Worm (Caenorhabditis elegans) whole organism, young adult: Measurements from ENCODE around the gene F58F12.4.

Experiments used
- B0261.1 ChIP-seq: sonication (generic microtip); optimal IDR thresholded peaks from 2 replicates; lab custom pipeline; 2016; ENCODE audit warnings: mild to moderate bottlenecking, missing genetic modification characterization, moderate library complexity, missing compliant biosample characterization
- D2030.7 ChIP-seq: fragments of 200-800 bp; sonication (Bioruptor generic); IDR thresholded peaks from 2 replicates; pipeline ENCODE4 v1.3.6; 2022; ENCODE audit warnings: missing genetic modification reagents, missing genetic modification characterization, missing compliant biosample characterization
- F10E7.11 ChIP-seq: sonication (generic microtip); optimal IDR thresholded peaks from 2 replicates; lab custom pipeline; 2017; ENCODE audit warnings: mild to moderate bottlenecking, missing genetic modification characterization, moderate library complexity, missing compliant biosample characterization
- F22D6.2 ChIP-seq: sonication (generic microtip); optimal IDR thresholded peaks from 2 replicates; lab custom pipeline; 2016; ENCODE audit warnings: mild to moderate bottlenecking, missing genetic modification characterization, missing compliant biosample characterization
- F23B12.7 ChIP-seq: sonication (generic microtip); optimal IDR thresholded peaks from 2 replicates; lab custom pipeline; 2017; ENCODE audit warnings: missing genetic modification characterization, mild to moderate bottlenecking, missing compliant biosample characterization, antibody characterized with exemption, moderate library complexity; ENCODE audit not compliant: insufficient read depth
- F33H1.4 ChIP-seq: fragments of 200-800 bp; sonication (Bioruptor generic); IDR thresholded peaks from 2 replicates; pipeline ENCODE4 v1.3.6; 2022; ENCODE audit warnings: missing genetic modification reagents, missing genetic modification characterization, missing compliant biosample characterization
- F49E8.2 ChIP-seq: sonication (generic microtip); optimal IDR thresholded peaks from 3 replicates; lab custom pipeline; 2017; ENCODE audit warnings: missing genetic modification characterization, mild to moderate bottlenecking, missing compliant biosample characterization, antibody characterized with exemption, moderate library complexity; ENCODE audit not compliant: insufficient read depth
- Y53G8AR.9 ChIP-seq: fragments of 200-800 bp; sonication (Bioruptor generic); conservative IDR thresholded peaks from 2 replicates; pipeline ENCODE4 v1.3.6; 2022; ENCODE audit warnings: missing genetic modification reagents, missing genetic modification characterization, missing compliant biosample characterization
- Y56A3A.18 ChIP-seq: fragments of 200-800 bp; sonication (Bioruptor generic); IDR thresholded peaks from 2 replicates; pipeline ENCODE4 v1.3.6; 2022; ENCODE audit warnings: missing genetic modification reagents, missing genetic modification characterization, missing compliant biosample characterization
- Y67H2A.10 ChIP-seq: fragments of 200-800 bp; sonication (Bioruptor generic); conservative IDR thresholded peaks from 2 replicates; pipeline ENCODE4 v1.3.6; 2022; ENCODE audit warnings: missing genetic modification reagents, missing genetic modification characterization, missing compliant biosample characterization
- Y79H2A.3 ChIP-seq: fragments of 200-800 bp; sonication (Bioruptor generic); conservative IDR thresholded peaks from 2 replicates; pipeline ENCODE4 v1.3.6; 2022; ENCODE audit warnings: missing genetic modification reagents, missing genetic modification characterization, missing compliant biosample characterization
- ZK185.1 ChIP-seq: sonication (generic microtip); optimal IDR thresholded peaks from 2 replicates; lab custom pipeline; 2016; ENCODE audit warnings: mild to moderate bottlenecking, missing genetic modification characterization, missing compliant biosample characterization; ENCODE audit not compliant: poor library complexity, severe bottlenecking
- atf-7 ChIP-seq: sonication (generic microtip); optimal IDR thresholded peaks from 2 replicates; lab custom pipeline; 2017; ENCODE audit warnings: mild to moderate bottlenecking, missing genetic modification characterization, missing compliant biosample characterization
- athp-1 ChIP-seq: sonication (generic microtip); optimal IDR thresholded peaks from 2 replicates; lab custom pipeline; 2017; ENCODE audit warnings: mild to moderate bottlenecking, missing genetic modification characterization, missing compliant biosample characterization
- attf-6 ChIP-seq: fragments of 200-800 bp; sonication (Bioruptor generic); IDR thresholded peaks from 2 replicates; pipeline ENCODE4 v1.3.6; 2022; ENCODE audit warnings: missing genetic modification reagents, missing genetic modification characterization, missing compliant biosample characterization
- cebp-1 ChIP-seq, 2 experiments: fragments of 200-800 bp in 1 of 2; sonication (Bioruptor generic) in 1 of 2; sonication (generic microtip) in 1 of 2; IDR thresholded peaks in 1 of 2; optimal IDR thresholded peaks in 1 of 2; 2 replicates each; pipeline versions ENCODE4 v1.3.6 to Lab custom; 2017 to 2022; ENCODE audit warnings: missing compliant biosample characterization in 2 of 2, missing genetic modification characterization in 2 of 2, mild to moderate bottlenecking in 1 of 2, missing genetic modification reagents in 1 of 2, moderate library complexity in 1 of 2
- ceh-100 ChIP-seq: fragments of 200-800 bp; sonication (Bioruptor generic); IDR thresholded peaks from 2 replicates; pipeline ENCODE4 v1.3.6; 2022; ENCODE audit warnings: missing genetic modification reagents, missing genetic modification characterization, missing compliant biosample characterization
- ceh-27 ChIP-seq: fragments of 200-800 bp; sonication (Bioruptor generic); optimal IDR thresholded peaks from 2 replicates; lab custom pipeline; 2018; ENCODE audit warnings: mild to moderate bottlenecking, missing genetic modification characterization, moderate library complexity, missing compliant biosample characterization
- ceh-79 ChIP-seq: sonication (generic microtip); optimal IDR thresholded peaks from 2 replicates; lab custom pipeline; 2017; ENCODE audit warnings: mild to moderate bottlenecking, missing genetic modification characterization, missing compliant biosample characterization
- dox-1 ChIP-seq: fragments of 200-800 bp; sonication (Bioruptor generic); IDR thresholded peaks from 2 replicates; pipeline ENCODE4 v1.3.6; 2022; ENCODE audit warnings: missing genetic modification reagents, missing genetic modification characterization, missing compliant biosample characterization
- efl-1 ChIP-seq: fragments of 150-350 bp; optimal IDR thresholded peaks from 2 replicates; lab custom pipeline; 2014; ENCODE audit warnings: missing biosample characterization, missing genetic modification reagents, missing genetic modification characterization
- egl-44 ChIP-seq: fragments of 200-800 bp; sonication (Bioruptor generic); IDR thresholded peaks from 2 replicates; pipeline ENCODE4 v1.3.6; 2022; ENCODE audit warnings: missing genetic modification reagents, missing genetic modification characterization, missing compliant biosample characterization
- ekl-4 ChIP-seq: fragments of 200-800 bp; sonication (Bioruptor generic); IDR thresholded peaks from 2 replicates; pipeline ENCODE4 v1.3.6; 2022; ENCODE audit warnings: missing genetic modification reagents, missing genetic modification characterization, missing compliant biosample characterization
- hrde-1 ChIP-seq: sonication (generic microtip); optimal IDR thresholded peaks from 2 replicates; lab custom pipeline; 2016; ENCODE audit warnings: missing genetic modification characterization, mild to moderate bottlenecking, missing compliant biosample characterization, moderate library complexity, missing genotype, missing genetic modification reagents, borderline replicate concordance
- let-607 ChIP-seq, 2 experiments: fragments of 200-800 bp in 1 of 2; sonication (Bioruptor generic) in 1 of 2; sonication (generic microtip) in 1 of 2; optimal IDR thresholded peaks; 2 replicates each; lab custom pipeline; 2016 to 2018; ENCODE audit warnings: mild to moderate bottlenecking in 2 of 2, missing compliant biosample characterization in 2 of 2, missing genetic modification characterization in 2 of 2, moderate library complexity in 2 of 2, missing genotype in 1 of 2
- lin-35 ChIP-seq, 3 experiments: fragments of 150-350 bp in 2 of 3; sonication (generic microtip) in 1 of 3; optimal IDR thresholded peaks; 2 replicates each; lab custom pipeline; 2014 to 2018; ENCODE audit warnings: missing biosample characterization in 3 of 3, missing genetic modification characterization in 3 of 3, missing genetic modification reagents in 3 of 3
- lin-40 ChIP-seq: sonication (generic microtip); optimal IDR thresholded peaks from 2 replicates; lab custom pipeline; 2016; ENCODE audit warnings: missing genetic modification characterization, mild to moderate bottlenecking, missing compliant biosample characterization, missing genotype, missing genetic modification reagents
- lin-54 ChIP-seq: fragments of 200-800 bp; sonication (Bioruptor generic); optimal IDR thresholded peaks from 2 replicates; lab custom pipeline; 2018; ENCODE audit warnings: mild to moderate bottlenecking, missing genetic modification characterization, missing compliant biosample characterization
- lir-1 ChIP-seq: fragments of 200-800 bp; sonication (Bioruptor generic); conservative IDR thresholded peaks from 2 replicates; pipeline ENCODE4 v1.3.6; 2022; ENCODE audit warnings: missing genetic modification reagents, missing genetic modification characterization, missing compliant biosample characterization
- madf-3 ChIP-seq: fragments of 200-800 bp; sonication (Bioruptor generic); IDR thresholded peaks from 2 replicates; pipeline ENCODE4 v1.3.6; 2022; ENCODE audit warnings: missing genetic modification reagents, missing genetic modification characterization, missing compliant biosample characterization
- madf-6 ChIP-seq: fragments of 200-800 bp; sonication (Bioruptor generic); IDR thresholded peaks from 2 replicates; pipeline ENCODE4 v1.3.6; 2022; ENCODE audit warnings: missing genetic modification reagents, missing genetic modification characterization, missing compliant biosample characterization
- mcd-1 ChIP-seq: fragments of 200-800 bp; sonication (Bioruptor generic); IDR thresholded peaks from 2 replicates; pipeline ENCODE4 v1.3.6; 2022; ENCODE audit warnings: missing genetic modification reagents, missing genetic modification characterization, missing compliant biosample characterization
- mel-28 ChIP-seq: sonication (generic microtip); optimal IDR thresholded peaks from 2 replicates; lab custom pipeline; 2016; ENCODE audit warnings: borderline replicate concordance, mild to moderate bottlenecking, missing genetic modification characterization, missing compliant biosample characterization
- mxl-1 ChIP-seq: sonication (generic microtip); optimal IDR thresholded peaks from 2 replicates; lab custom pipeline; 2016; ENCODE audit warnings: missing genetic modification characterization, missing compliant biosample characterization
- nfyb-1 ChIP-seq: fragments of 200-800 bp; sonication (Bioruptor generic); IDR thresholded peaks from 2 replicates; pipeline ENCODE4 v1.3.6; 2022; ENCODE audit warnings: missing genetic modification reagents, missing genetic modification characterization, missing compliant biosample characterization
- nhr-80 ChIP-seq: sonication (generic microtip); optimal IDR thresholded peaks from 2 replicates; lab custom pipeline; 2016; ENCODE audit warnings: missing genetic modification characterization, missing compliant biosample characterization
- pbrm-1 ChIP-seq: fragments of 200-800 bp; sonication (Bioruptor generic); IDR thresholded peaks from 2 replicates; pipeline ENCODE4 v1.3.6; 2022; ENCODE audit warnings: missing genetic modification reagents, missing genetic modification characterization, missing compliant biosample characterization
- rec-8 ChIP-seq, 2 experiments: sonication (generic microtip); optimal IDR thresholded peaks; 2 replicates each; lab custom pipeline; 2016; ENCODE audit warnings: mild to moderate bottlenecking in 2 of 2, missing genetic modification characterization in 2 of 2, missing genetic modification reagents in 2 of 2, missing genotype in 2 of 2, missing biosample characterization in 1 of 2, missing compliant biosample characterization in 1 of 2, moderate library complexity in 1 of 2
- snpc-1.3 ChIP-seq: sonication (generic microtip); optimal IDR thresholded peaks from 2 replicates; lab custom pipeline; 2017; ENCODE audit warnings: missing genetic modification characterization, mild to moderate bottlenecking, missing compliant biosample characterization, antibody characterized with exemption, moderate library complexity, missing genotype, missing genetic modification reagents; ENCODE audit not compliant: insufficient read depth
- somi-1 ChIP-seq: fragments of 200-800 bp; sonication (Bioruptor generic); optimal IDR thresholded peaks from 2 replicates; lab custom pipeline; 2018; ENCODE audit warnings: mild to moderate bottlenecking, missing genetic modification characterization, missing compliant biosample characterization
- tbx-9 ChIP-seq: sonication (generic microtip); optimal IDR thresholded peaks from 2 replicates; lab custom pipeline; 2016; ENCODE audit warnings: borderline replicate concordance, missing genetic modification characterization, inconsistent platforms, missing compliant biosample characterization
- tlf-1 ChIP-seq: fragments of 200-800 bp; sonication (Bioruptor generic); optimal IDR thresholded peaks from 2 replicates; lab custom pipeline; 2018; ENCODE audit warnings: mild to moderate bottlenecking, missing genetic modification characterization, missing compliant biosample characterization
- ztf-18 ChIP-seq: sonication (generic microtip); optimal IDR thresholded peaks from 2 replicates; lab custom pipeline; 2016; ENCODE audit warnings: missing genotype, mild to moderate bottlenecking, missing genetic modification characterization, missing compliant biosample characterization

F58F12.4 gene

ce11 chrII:6358905-6359304, 27.7 kb upstream of the F58F12.4 start, which contains the start of gene C32D5.12:
Gene C32D5.12 (minus strand): TSS chrII:6359005.
- no peak for TF ChIP-seq lin-35 (GFP tag; optimal IDR thresholded peaks at IDR 0.05; lab: Kevin White, UChicago)
- no peak for TF ChIP-seq Y56A3A.18 (GFP tag; lab: Robert Waterston, UW)
- TF ChIP-seq F22D6.2 (tag; lab: Kevin White, UChicago) = no peak
- TF ChIP-seq tlf-1 (GFP tag; lab: Kevin White, UChicago) = no peak
- no peak for TF ChIP-seq F49E8.2 (tag; lab: Kevin White, UChicago)
- TF ChIP-seq attf-6 (GFP tag; lab: Robert Waterston, UW) = no peak
- TF ChIP-seq lin-40 (tag; lab: Kevin White, UChicago) = no peak
- no peak for TF ChIP-seq lir-1 (GFP tag; lab: Robert Waterston, UW)
- TF ChIP-seq ZK185.1 (tag; lab: Kevin White, UChicago) = no peak
- TF ChIP-seq mel-28 (tag; lab: Kevin White, UChicago) = no peak
- no peak for TF ChIP-seq F10E7.11 (tag; lab: Kevin White, UChicago)
- TF ChIP-seq rec-8 (tag; optimal IDR thresholded peaks at IDR 0.05; lab: Kevin White, UChicago) = no peak
- TF ChIP-seq B0261.1 (tag; lab: Kevin White, UChicago) = no peak
- no peak for TF ChIP-seq mxl-1 (tag; lab: Kevin White, UChicago)
- TF ChIP-seq Y53G8AR.9 = no peak
- no peak for TF ChIP-seq somi-1 (GFP tag; lab: Kevin White, UChicago)

- no peak for TF ChIP-seq egl-44 (GFP tag; lab: Robert Waterston, UW)
- no peak for TF ChIP-seq F33H1.4
- TF ChIP-seq let-607 (tag; optimal IDR thresholded peaks at IDR 0.05; lab: Kevin White, UChicago) = peak in 1 of 2 experiments; percentile 5
- no peak for TF ChIP-seq Y79H2A.3 (GFP tag; lab: Robert Waterston, UW)
- peak; percentile 74; the same call in 1 of the 2 replicates for TF ChIP-seq madf-3 (GFP tag; lab: Robert Waterston, UW)
- peak; percentile 57; the same call in 1 of the 2 replicates for TF ChIP-seq nfyb-1 (GFP tag; lab: Robert Waterston, UW)
- TF ChIP-seq ekl-4 (GFP tag; lab: Robert Waterston, UW) = peak; percentile 73
- TF ChIP-seq ztf-18 (tag; lab: Kevin White, UChicago) = peak; percentile 92
- peak; percentile 80 for TF ChIP-seq F23B12.7 (tag; lab: Kevin White, UChicago)
- peak; percentile 58 for TF ChIP-seq ZK185.1 (tag; lab: Kevin White, UChicago)
- TF ChIP-seq ceh-27 = peak; percentile 32
- TF ChIP-seq snpc-1.3 = no peak
- peak; percentile 34; the same call in 1 of the 2 replicates for TF ChIP-seq ceh-100
- peak; percentile 41; the same call in 1 of the 2 replicates for TF ChIP-seq D2030.7 (GFP tag; lab: Robert Waterston, UW)
- no peak for TF ChIP-seq pbrm-1 (GFP tag; lab: Robert Waterston, UW)
- TF ChIP-seq lin-54 = peak; percentile 62
- TF ChIP-seq athp-1 (tag; lab: Kevin White, UChicago) = no peak
- peak; percentile 64 for TF ChIP-seq dox-1 (GFP tag; lab: Robert Waterston, UW)
- no peak for TF ChIP-seq ceh-79
- 0 out of 2 replicates have a peak, but pooled peaks have one; percentile 21 for TF ChIP-seq Y67H2A.10 (GFP tag; lab: Robert Waterston, UW)
- TF ChIP-seq nhr-80 = peak; percentile 61
- TF ChIP-seq madf-6 = peak; percentile 50
- peak; percentile 43 for TF ChIP-seq tlf-1 (GFP tag; lab: Kevin White, UChicago)
- TF ChIP-seq atf-7 = peak; percentile 24
- peak; percentile 47 for TF ChIP-seq lin-40 (tag; lab: Kevin White, UChicago)
- TF ChIP-seq mcd-1 (GFP tag; lab: Robert Waterston, UW) = peak; percentile 59; the same call in 1 of the 2 replicates
- peak; percentile 43 for TF ChIP-seq F49E8.2 (tag; lab: Kevin White, UChicago)
- TF ChIP-seq hrde-1 (tag; lab: Kevin White, UChicago) = peak; percentile 53
- TF ChIP-seq tbx-9 (tag; lab: Kevin White, UChicago) = no peak
- TF ChIP-seq cebp-1 (GFP tag; IDR thresholded peaks at IDR 0.05; lab: Robert Waterston, UW) = no peak
- TF ChIP-seq cebp-1 (tag; optimal IDR thresholded peaks at IDR 0.05; lab: Kevin White, UChicago) = peak; percentile 47
- no peak for TF ChIP-seq efl-1 (GFP tag; lab: Kevin White, UChicago)
- peak in 1 of 3 experiments; percentile 47 for TF ChIP-seq lin-35 (GFP tag; optimal IDR thresholded peaks at IDR 0.05; lab: Kevin White, UChicago)
Measured at ce11 chrII:6360822-6361221, 25.7 kb upstream of the F58F12.4 start, which contains the start of gene K10B2.4. Gene K10B2.4 (minus strand): TSS chrII:6360959.
